Fruit fly (Drosophila melanogaster) whole organism: ENCODE measurements around the gene Ada2a.

Source experiments
- CG8478 ChIP-seq: fragments of >200 bp; optimal IDR thresholded peaks from 2 replicates; lab custom pipeline; 2018; ENCODE audit warnings: inconsistent platforms
- Dll ChIP-seq: fragments of >200 bp; optimal IDR thresholded peaks from 2 replicates; lab custom pipeline; 2017
- EcR ChIP-seq, 2 experiments: fragments of >200 bp; optimal IDR thresholded peaks; 2 replicates each; lab custom pipeline; 2017; ENCODE audit warnings: missing biosample characterization in 2 of 2, missing genetic modification characterization in 2 of 2, missing genetic modification reagents in 2 of 2
- pan ChIP-seq: fragments of >200 bp; optimal IDR thresholded peaks from 2 replicates; lab custom pipeline; 2017
- psq ChIP-seq: fragments of >200 bp; optimal IDR thresholded peaks from 2 replicates; lab custom pipeline; 2017
- usp ChIP-seq: fragments of >200 bp; optimal IDR thresholded peaks from 2 replicates; lab custom pipeline; 2017; ENCODE audit warnings: missing biosample characterization, missing genetic modification characterization, mixed read lengths

Gene Ada2a

dm6 chr3R:18243000-18243399 lies 12.3 kb downstream of the Ada2a start:
- TF ChIP-seq psq (no peak), pan (lab: Kevin White, UChicago) (no peak), CG8478 (no peak), usp (GFP tag; lab: Kevin White, UChicago) (no peak), EcR (GFP tag; optimal IDR thresholded peaks at IDR 0.05; lab: Kevin White, UChicago) (no peak), Dll (no peak)

DNA sequence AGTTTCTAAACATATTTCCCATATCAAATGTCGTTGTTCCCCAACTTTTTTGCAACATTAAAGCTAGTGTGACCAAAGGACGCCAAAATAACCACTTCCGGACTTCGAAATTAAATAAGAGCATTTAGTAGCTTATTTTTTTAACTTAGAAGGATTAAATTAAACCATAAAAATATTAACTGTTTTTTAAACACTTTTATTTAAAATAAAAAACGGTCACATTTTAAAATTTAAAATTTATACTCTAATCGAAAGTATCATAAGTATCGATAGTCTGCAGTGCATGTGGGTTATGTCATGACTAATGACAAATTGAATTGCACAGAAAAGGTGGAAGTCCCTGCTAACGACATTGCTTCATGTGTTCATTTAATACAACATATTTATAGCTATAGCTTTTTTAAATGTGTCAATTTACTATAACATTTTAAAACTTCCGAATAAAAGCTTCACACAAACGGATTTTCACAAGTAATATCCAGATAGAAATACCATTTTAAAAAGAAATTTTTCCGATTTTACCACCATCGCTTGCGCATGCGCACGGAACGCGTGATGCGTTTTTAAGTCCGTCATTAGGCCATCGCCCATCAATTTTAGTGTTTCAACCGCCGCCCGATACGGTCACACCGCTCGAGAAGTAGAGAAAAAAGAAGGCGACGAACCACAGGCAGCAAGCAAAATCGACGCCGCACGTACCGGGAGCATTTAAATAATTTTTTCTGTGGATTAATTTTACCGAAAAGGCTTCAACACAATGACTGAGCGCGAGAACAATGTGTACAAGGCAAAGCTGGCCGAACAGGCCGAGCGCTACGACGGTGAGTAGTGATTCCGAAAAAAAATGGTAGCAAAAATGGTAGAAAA lies 13.0 kb downstream of the Ada2a start, which contains the start of the genes CG7156 and 14-3-3epsilon:
Gene CG7156 (minus strand): TSS at position 71 of the 867 bp plus-strand sequence.
Gene 14-3-3epsilon (plus strand): TSS at position 443 of the 867 bp plus-strand sequence.
- TF ChIP-seq Dll (no peak), usp (GFP tag; lab: Kevin White, UChicago) (no peak), pan (lab: Kevin White, UChicago) (no peak), EcR (GFP tag; optimal IDR thresholded peaks at IDR 0.05; lab: Kevin White, UChicago) (no peak), CG8478 (no peak), psq (no peak)

DNA sequence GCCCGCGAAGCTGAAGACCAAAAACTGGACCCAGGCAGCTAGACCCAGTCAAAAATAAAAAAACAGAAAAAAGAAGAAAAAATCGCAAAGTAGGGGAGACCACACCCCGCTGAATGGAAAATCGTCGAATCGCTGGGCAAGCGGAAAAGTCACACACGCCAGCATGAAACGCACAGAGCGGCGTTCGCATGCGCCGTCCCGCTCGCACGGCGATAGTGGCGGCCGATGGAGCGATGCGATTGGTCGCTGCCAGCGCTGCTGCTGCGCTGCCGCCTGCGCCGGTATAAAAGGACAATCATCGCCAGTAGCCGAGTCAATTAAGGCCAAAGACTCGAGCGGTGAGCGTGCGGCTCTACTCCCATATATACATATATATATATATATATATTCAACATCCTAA lies 19.4 kb downstream of the Ada2a start, which contains the start of gene repo:
Gene repo (plus strand): TSS at position 314 of the 400 bp plus-strand sequence.
- TF ChIP-seq Dll (no peak), usp (GFP tag; lab: Kevin White, UChicago) (no peak), CG8478 (no peak), EcR (GFP tag; optimal IDR thresholded peaks at IDR 0.05; lab: Kevin White, UChicago) (no peak), psq (no peak), pan (lab: Kevin White, UChicago) (no peak)

dm6 chr3R:18234699-18235257 lies 20.5 kb downstream of the Ada2a start:
- no peak for TF ChIP-seq Dll
- TF ChIP-seq EcR (GFP tag; optimal IDR thresholded peaks at IDR 0.05; lab: Kevin White, UChicago): no peak
- TF ChIP-seq pan (lab: Kevin White, UChicago): no peak
- TF ChIP-seq psq: no peak
- TF ChIP-seq usp (GFP tag; lab: Kevin White, UChicago): no peak
- TF ChIP-seq CG8478: no peak

- no peak for TF ChIP-seq usp (GFP tag; lab: Kevin White, UChicago)
- TF ChIP-seq psq: no peak
- TF ChIP-seq EcR (GFP tag; optimal IDR thresholded peaks at IDR 0.05; lab: Kevin White, UChicago): no peak
- no peak for TF ChIP-seq pan (lab: Kevin White, UChicago)
- no peak for TF ChIP-seq Dll
- TF ChIP-seq CG8478: no peak
Measured at dm6 chr3R:18232187-18232586, 23.1 kb downstream of the Ada2a start.

DNA sequence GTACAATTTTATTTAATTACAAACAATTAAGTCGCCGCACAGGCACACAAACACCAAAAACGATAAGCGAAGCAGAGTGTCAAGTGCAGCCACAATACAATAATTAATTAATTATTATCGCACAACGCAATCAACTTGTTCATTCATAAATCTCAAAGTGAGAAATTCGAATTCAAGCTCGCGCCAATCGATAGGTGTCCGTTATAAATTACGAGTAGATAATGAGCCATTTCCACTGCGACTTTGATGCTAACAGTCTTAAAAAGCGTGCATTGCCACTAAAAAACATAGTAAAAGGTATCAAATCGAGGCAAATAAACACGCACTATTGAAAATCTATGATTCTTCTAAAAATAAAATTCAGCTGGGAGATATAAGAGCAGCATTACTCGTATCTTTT lies 25.1 kb downstream of the Ada2a start:
- TF ChIP-seq CG8478 (no peak), psq (no peak), Dll (no peak), pan (lab: Kevin White, UChicago) (no peak), usp (GFP tag; lab: Kevin White, UChicago) (no peak), EcR (GFP tag; optimal IDR thresholded peaks at IDR 0.05; lab: Kevin White, UChicago) (no peak)

DNA sequence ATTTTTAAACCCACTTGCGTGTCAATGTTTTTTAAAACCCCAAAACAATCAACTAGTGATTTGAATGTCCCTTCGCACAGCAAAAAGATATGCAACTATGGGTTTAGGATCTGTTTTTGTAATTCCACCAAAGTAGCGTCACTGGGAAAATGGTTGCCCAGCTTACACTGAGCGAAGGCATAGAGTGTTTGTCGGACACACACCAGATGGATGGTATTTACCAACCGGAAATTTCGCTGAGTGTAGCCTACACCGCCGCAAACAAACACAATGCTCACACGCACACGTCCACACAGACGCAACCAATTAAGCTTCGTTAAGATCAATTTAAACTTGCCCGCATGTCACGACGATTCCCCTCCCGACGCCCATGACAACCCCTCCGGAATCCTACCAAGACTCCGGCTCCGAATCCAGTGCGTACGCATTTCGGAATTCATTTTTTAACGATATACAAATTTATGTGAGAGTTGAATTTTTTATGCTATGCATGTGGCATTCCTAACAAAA lies 26.5 kb downstream of the Ada2a start:
- TF ChIP-seq psq: no peak

- TF ChIP-seq psq (no peak), pan (lab: Kevin White, UChicago) (no peak), Dll (no peak), EcR (GFP tag; optimal IDR thresholded peaks at IDR 0.05; lab: Kevin White, UChicago) (no peak), usp (GFP tag; lab: Kevin White, UChicago) (no peak), CG8478 (no peak)
Measured at dm6 chr3R:18227385-18227784, 27.9 kb downstream of the Ada2a start.

DNA sequence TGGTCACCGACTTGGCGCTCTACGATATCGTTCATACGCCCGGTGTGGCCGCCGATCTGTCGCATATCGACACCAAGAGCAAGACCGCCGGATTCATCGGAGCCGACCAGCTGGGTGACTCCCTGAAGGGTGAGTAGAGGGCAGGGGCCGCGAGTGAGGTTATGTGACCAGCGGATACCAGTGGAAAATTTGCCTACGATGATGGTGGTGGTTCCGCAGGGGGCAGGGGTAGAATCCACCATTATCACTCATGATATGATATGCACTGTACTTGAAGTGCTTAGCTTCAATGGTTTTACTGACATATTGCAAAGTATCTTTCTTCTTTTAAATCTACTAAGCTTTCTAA lies 28.5 kb downstream of the Ada2a start:
- TF ChIP-seq EcR (GFP tag; optimal IDR thresholded peaks at IDR 0.05; lab: Kevin White, UChicago) (no peak), CG8478 (no peak), pan (lab: Kevin White, UChicago) (no peak), usp (GFP tag; lab: Kevin White, UChicago) (no peak), psq (no peak), Dll (no peak)

- TF ChIP-seq EcR (GFP tag; optimal IDR thresholded peaks at IDR 0.05; lab: Kevin White, UChicago) (no peak), CG8478 (no peak), usp (GFP tag; lab: Kevin White, UChicago) (no peak), psq (no peak), Dll (no peak), pan (lab: Kevin White, UChicago) (no peak)
Measured at dm6 chr3R:18226043-18226808, 29.1 kb downstream of the Ada2a start, which contains the start of the genes CG7168 and Mdh2. CG7168 (minus strand) TSS chr3R:18226082. Mdh2 (plus strand) TSS chr3R:18226396.

DNA sequence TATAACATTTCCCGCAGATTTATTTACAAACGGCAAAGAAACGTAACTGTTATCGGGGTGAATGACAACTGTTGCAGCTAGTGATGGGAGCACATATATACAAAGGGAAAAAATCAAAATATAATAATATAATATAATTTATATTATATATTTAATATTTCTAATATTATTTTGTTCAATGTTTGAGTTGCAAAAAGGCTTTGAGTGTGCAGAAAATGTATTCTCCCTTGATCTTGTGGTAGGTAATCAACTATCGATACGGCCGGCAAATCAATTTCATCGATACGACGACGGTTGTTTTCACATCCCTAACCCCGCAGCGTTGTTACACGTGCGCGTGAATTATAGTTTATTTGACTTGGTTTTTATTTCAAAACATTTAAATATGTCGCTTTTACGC lies 31.9 kb downstream of the Ada2a start, which contains the start of the genes mTerf5 and Non3:
Gene mTerf5 (minus strand): TSS at position 249 of the 400 bp plus-strand sequence.
Gene Non3 (plus strand): TSS at position 289 of the 400 bp plus-strand sequence.
- TF ChIP-seq psq: no peak
- TF ChIP-seq Dll: no peak
- no peak for TF ChIP-seq pan (lab: Kevin White, UChicago)
- TF ChIP-seq CG8478: no peak
- TF ChIP-seq EcR (GFP tag; optimal IDR thresholded peaks at IDR 0.05; lab: Kevin White, UChicago): no peak
- no peak for TF ChIP-seq usp (GFP tag; lab: Kevin White, UChicago)
